Worm (Caenorhabditis elegans) whole organism, mixed stage, embryonic: ENCODE results near the gene T13A10.64.

Source experiments
- M03D4.4 ChIP-seq: sonication (generic microtip); optimal IDR thresholded peaks from 2 replicates; lab custom pipeline; 2017; ENCODE audit warnings: mild to moderate bottlenecking, missing genetic modification characterization, missing compliant biosample characterization
- blmp-1 ChIP-seq: fragments of 150-350 bp; optimal IDR thresholded peaks from 2 replicates; lab custom pipeline; 2014; ENCODE audit warnings: missing biosample characterization, missing genetic modification characterization
- ceh-43 ChIP-seq: fragments of 200-800 bp; sonication (Bioruptor generic); optimal IDR thresholded peaks from 2 replicates; lab custom pipeline; 2018; ENCODE audit warnings: mild to moderate bottlenecking, missing genetic modification characterization, moderate library complexity, missing compliant biosample characterization
- ceh-83 ChIP-seq: fragments of 200-800 bp; sonication (Bioruptor generic); optimal IDR thresholded peaks from 2 replicates; lab custom pipeline; 2018; ENCODE audit warnings: mild to moderate bottlenecking, missing genetic modification characterization, missing compliant biosample characterization
- ces-1 ChIP-seq: fragments of 150-350 bp; optimal IDR thresholded peaks from 2 replicates; lab custom pipeline; 2014; ENCODE audit warnings: missing biosample characterization, missing genetic modification reagents, missing genetic modification characterization
- cnd-1 ChIP-seq: fragments of 200-800 bp; sonication (Bioruptor generic); optimal IDR thresholded peaks from 2 replicates; lab custom pipeline; 2018; ENCODE audit warnings: mild to moderate bottlenecking, missing genetic modification characterization, missing compliant biosample characterization
- drap-1 ChIP-seq: fragments of 200-800 bp; sonication (Bioruptor generic); optimal IDR thresholded peaks from 3 replicates; lab custom pipeline; 2018; ENCODE audit warnings: mild to moderate bottlenecking, missing genetic modification characterization, missing compliant biosample characterization
- elt-3 ChIP-seq: fragments of 150-350 bp; optimal IDR thresholded peaks from 2 replicates; lab custom pipeline; 2014; ENCODE audit warnings: missing biosample characterization, missing genetic modification characterization
- flh-1 ChIP-seq: fragments of 200-800 bp; sonication (Bioruptor generic); optimal IDR thresholded peaks from 2 replicates; lab custom pipeline; 2018; ENCODE audit warnings: mild to moderate bottlenecking, missing genetic modification characterization, moderate library complexity, missing compliant biosample characterization
- hlh-1 ChIP-seq: fragments of 150-350 bp; optimal IDR thresholded peaks from 2 replicates; lab custom pipeline; 2014; ENCODE audit warnings: missing biosample characterization, missing genetic modification reagents, missing genetic modification characterization
- lin-13 ChIP-seq: fragments of 150-350 bp; optimal IDR thresholded peaks from 2 replicates; lab custom pipeline; 2014; ENCODE audit warnings: missing biosample characterization, missing genetic modification characterization
- lin-32 ChIP-seq: fragments of 200-800 bp; sonication (Bioruptor generic); optimal IDR thresholded peaks from 2 replicates; lab custom pipeline; 2018; ENCODE audit warnings: mild to moderate bottlenecking, missing genetic modification characterization, missing compliant biosample characterization
- lsy-2 ChIP-seq: fragments of 150-350 bp; optimal IDR thresholded peaks from 2 replicates; lab custom pipeline; 2014; ENCODE audit warnings: missing biosample characterization, missing genetic modification characterization
- mab-5 ChIP-seq: fragments of 150-350 bp; optimal IDR thresholded peaks from 2 replicates; lab custom pipeline; 2014; ENCODE audit warnings: missing biosample characterization, missing genetic modification characterization
- mep-1 ChIP-seq: fragments of 150-350 bp; optimal IDR thresholded peaks from 2 replicates; lab custom pipeline; 2017; ENCODE audit warnings: missing biosample characterization, missing genetic modification reagents, missing genetic modification characterization, inconsistent platforms
- mls-2 ChIP-seq: sonication (generic microtip); optimal IDR thresholded peaks from 2 replicates; lab custom pipeline; 2016; ENCODE audit warnings: mild to moderate bottlenecking, missing genetic modification characterization, moderate library complexity, missing compliant biosample characterization
- nhr-12 ChIP-seq: fragments of 150-350 bp; optimal IDR thresholded peaks from 2 replicates; lab custom pipeline; 2014; ENCODE audit warnings: missing biosample characterization, missing genetic modification characterization
- nhr-2 ChIP-seq: fragments of 150-350 bp; optimal IDR thresholded peaks from 2 replicates; lab custom pipeline; 2014; ENCODE audit warnings: missing biosample characterization, missing genetic modification characterization
- nhr-237 ChIP-seq: fragments of 150-350 bp; optimal IDR thresholded peaks from 2 replicates; lab custom pipeline; 2014; ENCODE audit warnings: missing biosample characterization, missing genetic modification characterization
- nhr-28 ChIP-seq: fragments of 150-350 bp; optimal IDR thresholded peaks from 2 replicates; lab custom pipeline; 2014; ENCODE audit warnings: missing biosample characterization, missing genetic modification characterization
- nhr-76 ChIP-seq: sonication (generic microtip); optimal IDR thresholded peaks from 2 replicates; lab custom pipeline; 2017; ENCODE audit warnings: missing biosample characterization, missing genetic modification characterization
- pha-4 ChIP-seq: fragments of 150-350 bp; optimal IDR thresholded peaks from 2 replicates; lab custom pipeline; 2018; ENCODE audit warnings: missing biosample characterization, missing genetic modification reagents, missing genetic modification characterization
- sem-2 ChIP-seq: fragments of 200-800 bp; sonication (Bioruptor generic); optimal IDR thresholded peaks from 2 replicates; lab custom pipeline; 2018; ENCODE audit warnings: mild to moderate bottlenecking, missing genetic modification characterization, missing compliant biosample characterization
- tbx-8 ChIP-seq: fragments of 200-800 bp; sonication (Bioruptor generic); optimal IDR thresholded peaks from 2 replicates; lab custom pipeline; 2018; ENCODE audit warnings: mild to moderate bottlenecking, missing genetic modification characterization, moderate library complexity, missing compliant biosample characterization
- unc-120 ChIP-seq: sonication (generic microtip); optimal IDR thresholded peaks from 2 replicates; lab custom pipeline; 2017; ENCODE audit warnings: missing genetic modification characterization, missing compliant biosample characterization; ENCODE audit not compliant: poor library complexity, severe bottlenecking
- unc-39 ChIP-seq: fragments of 150-350 bp; optimal IDR thresholded peaks from 2 replicates; lab custom pipeline; 2014; ENCODE audit warnings: missing biosample characterization, missing genetic modification characterization
- unc-62 ChIP-seq: fragments of 150-350 bp; optimal IDR thresholded peaks from 2 replicates; lab custom pipeline; 2014; ENCODE audit warnings: missing biosample characterization, missing genetic modification reagents, missing genetic modification characterization
- zip-8 ChIP-seq: fragments of 150-350 bp; optimal IDR thresholded peaks from 2 replicates; lab custom pipeline; 2014; ENCODE audit warnings: missing biosample characterization, missing genetic modification characterization

The T13A10.64 gene

DNA sequence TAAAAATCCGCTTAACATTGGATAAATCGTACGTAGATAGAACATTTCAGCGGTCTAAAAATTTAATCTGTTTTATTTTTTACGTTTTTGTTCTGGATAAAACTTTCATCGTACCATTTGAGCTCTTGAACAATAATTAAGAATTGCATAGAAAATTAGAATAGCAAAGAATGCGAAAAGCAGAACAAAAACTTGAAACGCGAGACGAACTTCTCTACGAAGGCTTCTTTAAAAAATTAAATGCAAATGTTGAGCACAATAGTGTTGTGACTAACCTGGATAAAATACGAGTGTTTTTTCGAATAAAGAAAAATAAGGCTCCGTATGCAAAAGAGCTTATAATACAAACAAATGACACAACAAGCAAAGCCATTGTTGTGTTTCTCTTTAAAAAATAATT is 44.8 kb downstream of the T13A10.64 start:
- TF ChIP-seq unc-120 (tag; lab: Kevin White, UChicago) = no peak
- TF ChIP-seq drap-1 (GFP tag; lab: Kevin White, UChicago) = no peak
- no peak for TF ChIP-seq hlh-1 (tag; lab: Kevin White, UChicago)
- TF ChIP-seq tbx-8 (GFP tag; lab: Kevin White, UChicago) = no peak
- TF ChIP-seq lin-32 (GFP tag; lab: Kevin White, UChicago) = no peak
- no peak for TF ChIP-seq mls-2 (tag; lab: Kevin White, UChicago)
- no peak for TF ChIP-seq nhr-28 (tag; lab: Kevin White, UChicago)
- TF ChIP-seq zip-8 = no peak
- TF ChIP-seq unc-39 (tag; lab: Kevin White, UChicago) = no peak
- no peak for TF ChIP-seq flh-1
- no peak for TF ChIP-seq mep-1
- no peak for TF ChIP-seq nhr-2 (tag; lab: Kevin White, UChicago)
- no peak for TF ChIP-seq M03D4.4 (tag; lab: Kevin White, UChicago)
- no peak for TF ChIP-seq sem-2
- no peak for TF ChIP-seq mab-5 (tag; lab: Kevin White, UChicago)
- TF ChIP-seq pha-4 (tag; lab: Kevin White, UChicago) = no peak
- TF ChIP-seq unc-62 = no peak

DNA sequence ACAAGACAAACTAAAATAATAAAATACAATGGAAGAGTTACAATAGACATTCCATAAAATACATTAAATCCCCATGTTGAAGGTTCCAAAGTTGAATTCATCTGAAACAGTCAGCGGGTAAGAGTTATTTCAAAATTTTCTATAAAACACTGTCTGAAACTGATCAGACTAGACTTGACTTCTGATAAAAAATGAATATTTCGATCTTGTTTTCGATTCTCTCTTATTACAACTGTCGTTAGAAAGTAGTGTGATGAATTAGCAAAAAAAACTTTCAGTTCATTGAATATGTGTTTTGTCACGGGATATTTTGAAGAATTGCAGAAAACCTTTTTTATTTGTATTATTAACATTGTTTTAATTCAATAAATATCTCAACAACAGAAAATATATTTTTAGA is 47.0 kb downstream of the T13A10.64 start, which contains the start of gene srv-26:
TSS of gene srv-26 (minus strand) at position 101 of the 400 bp plus-strand sequence.
- no peak for TF ChIP-seq lin-13 (tag; lab: Kevin White, UChicago)
- no peak for TF ChIP-seq nhr-28 (tag; lab: Kevin White, UChicago)
- TF ChIP-seq nhr-12 (tag; lab: Kevin White, UChicago) = no peak
- TF ChIP-seq ceh-43 (GFP tag; lab: Kevin White, UChicago) = no peak
- no peak for TF ChIP-seq unc-39 (tag; lab: Kevin White, UChicago)
- no peak for TF ChIP-seq unc-62
- TF ChIP-seq ceh-83 = no peak
- no peak for TF ChIP-seq cnd-1 (tag; lab: Kevin White, UChicago)
- TF ChIP-seq nhr-237 (tag; lab: Kevin White, UChicago) = no peak
- TF ChIP-seq ces-1 (GFP tag; lab: Kevin White, UChicago) = no peak
- TF ChIP-seq nhr-76 (tag; lab: Kevin White, UChicago) = no peak
- no peak for TF ChIP-seq blmp-1
- TF ChIP-seq unc-120 (tag; lab: Kevin White, UChicago) = no peak
- no peak for TF ChIP-seq elt-3 (tag; lab: Kevin White, UChicago)
- no peak for TF ChIP-seq lsy-2 (tag; lab: Kevin White, UChicago)
- no peak for TF ChIP-seq drap-1 (GFP tag; lab: Kevin White, UChicago)
- TF ChIP-seq, all 35 proteins: peak for 0

DNA sequence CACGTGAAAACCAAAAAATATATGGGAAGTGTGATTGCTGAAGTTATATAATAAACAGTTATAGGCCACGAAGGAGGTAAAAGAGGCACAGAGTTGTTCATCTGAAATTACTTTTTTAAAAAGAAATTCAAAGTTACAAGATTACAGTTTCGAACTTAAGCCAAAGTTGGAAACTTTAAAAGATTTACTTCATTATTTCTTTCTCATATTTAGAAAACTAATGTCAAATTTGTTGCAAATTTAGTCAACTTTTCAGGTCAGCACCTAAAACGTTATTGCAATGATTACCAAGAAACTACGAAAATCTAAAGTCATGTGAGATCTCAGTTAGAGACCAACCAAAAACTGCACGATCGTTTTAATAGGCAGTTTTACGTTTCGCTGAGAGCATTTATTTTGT is 48.9 kb downstream of the T13A10.64 start, which contains the start of gene srv-25:
TSS of gene srv-25 (minus strand) at position 101 of the 400 bp plus-strand sequence.
- no peak for TF ChIP-seq lin-32 (GFP tag; lab: Kevin White, UChicago)
- TF ChIP-seq ces-1 (GFP tag; lab: Kevin White, UChicago) = no peak
